Fruit fly (Drosophila melanogaster) whole organism, embryonic: ENCODE data around the gene snz.

Experiments used
- Awh ChIP-seq: fragments of 200-800 bp; sonication (Bioruptor generic); IDR thresholded peaks from 2 replicates; pipeline ENCODE4, ENCODE4 v1.3.6; 2022; ENCODE audit warnings: missing biosample characterization, missing genetic modification characterization
- B-H1 ChIP-seq: fragments of 200-800 bp; sonication (Bioruptor generic); IDR thresholded peaks from 3 replicates; pipeline ENCODE4 v1.3.6; 2022; ENCODE audit warnings: missing biosample characterization, missing genetic modification characterization
- BEAF-32 ChIP-seq: fragments of 200-800 bp; sonication (Bioruptor generic); optimal IDR thresholded peaks from 3 replicates; lab custom pipeline; 2017; ENCODE audit warnings: missing biosample characterization, missing genetic modification characterization, mild to moderate bottlenecking, moderate library complexity, missing genetic modification reagents
- Bdp1 ChIP-seq: fragments of 200-800 bp; sonication (Bioruptor generic); optimal IDR thresholded peaks from 3 replicates; lab custom pipeline; 2016; ENCODE audit warnings: missing biosample characterization, missing genetic modification characterization
- CG10543 ChIP-seq: fragments of 200-800 bp; sonication (Bioruptor generic); optimal IDR thresholded peaks from 3 replicates; lab custom pipeline; 2017; ENCODE audit warnings: missing biosample characterization, mild to moderate bottlenecking, missing genetic modification characterization, moderate library complexity
- CG10654 ChIP-seq: fragments of 200-800 bp; sonication (Bioruptor generic); optimal IDR thresholded peaks from 2 replicates; lab custom pipeline; 2016; ENCODE audit warnings: missing biosample characterization, missing genetic modification characterization
- CG12155 ChIP-seq: fragments of 200-800 bp; sonication (Bioruptor generic); optimal IDR thresholded peaks from 3 replicates; lab custom pipeline; 2016; ENCODE audit warnings: missing biosample characterization, missing genetic modification characterization
- CG12219 ChIP-seq: fragments of 200-800 bp; sonication (Bioruptor generic); optimal IDR thresholded peaks from 3 replicates; lab custom pipeline; 2018; ENCODE audit warnings: missing biosample characterization, mild to moderate bottlenecking, missing genetic modification characterization
- CG12391 ChIP-seq: fragments of 200-800 bp; sonication (Bioruptor generic); optimal IDR thresholded peaks from 3 replicates; lab custom pipeline; 2018; ENCODE audit warnings: missing biosample characterization, mild to moderate bottlenecking, missing genetic modification characterization, moderate library complexity
- CG13123 ChIP-seq: fragments of 200-800 bp; sonication (Bioruptor generic); optimal IDR thresholded peaks from 2 replicates; lab custom pipeline; 2016; ENCODE audit warnings: missing biosample characterization, missing genetic modification characterization
- CG14014 ChIP-seq: fragments of 200-800 bp; sonication (Bioruptor generic); IDR thresholded peaks from 2 replicates; pipeline ENCODE4 v1.3.6; 2022; ENCODE audit warnings: missing biosample characterization, missing genetic modification characterization
- CG16813 ChIP-seq: fragments of 200-800 bp; sonication (Bioruptor generic); IDR thresholded peaks from 3 replicates; pipeline ENCODE4 v1.3.6; 2022; ENCODE audit warnings: missing biosample characterization, missing genetic modification characterization; ENCODE audit not compliant: partially characterized antibody
- CG32767 ChIP-seq: fragments of 200-800 bp; sonication (Bioruptor generic); IDR thresholded peaks from 2 replicates; pipeline ENCODE4 v1.3.6; 2022; ENCODE audit warnings: missing biosample characterization, missing genetic modification characterization
- CG3281 ChIP-seq: fragments of 200-800 bp; sonication (Bioruptor generic); optimal IDR thresholded peaks from 3 replicates; lab custom pipeline; 2017; ENCODE audit warnings: missing biosample characterization, mild to moderate bottlenecking, missing genetic modification characterization
- CG33557 ChIP-seq: fragments of 200-800 bp; sonication (Bioruptor generic); optimal IDR thresholded peaks from 2 replicates; lab custom pipeline; 2019; ENCODE audit warnings: missing biosample characterization, mild to moderate bottlenecking, missing genetic modification characterization, moderate library complexity
- CG34224 ChIP-seq: fragments of 200-800 bp; sonication (Bioruptor generic); IDR thresholded peaks from 3 replicates; pipeline ENCODE4 v1.3.6; 2022; ENCODE audit warnings: missing biosample characterization, missing genetic modification characterization; ENCODE audit not compliant: partially characterized antibody
- CG5953 ChIP-seq: fragments of 200-800 bp; sonication (Bioruptor generic); IDR thresholded peaks from 2 replicates; pipeline ENCODE4 v1.3.6; 2022; ENCODE audit warnings: missing biosample characterization, missing genetic modification characterization
- CG6272 ChIP-seq: fragments of 200-800 bp; sonication (Bioruptor generic); IDR thresholded peaks from 2 replicates; pipeline ENCODE4 v1.3.6; 2022; ENCODE audit warnings: missing biosample characterization, missing genetic modification characterization
- CG6683 ChIP-seq: fragments of 200-800 bp; sonication (Bioruptor generic); optimal IDR thresholded peaks from 2 replicates; lab custom pipeline; 2017; ENCODE audit warnings: missing biosample characterization, mild to moderate bottlenecking, missing genetic modification characterization, missing genetic modification reagents
- CG6791 ChIP-seq: fragments of 200-800 bp; sonication (Bioruptor generic); IDR thresholded peaks from 3 replicates; pipeline ENCODE4 v1.3.6; 2022; ENCODE audit warnings: missing biosample characterization, missing genetic modification characterization; ENCODE audit not compliant: partially characterized antibody
- CG8281 ChIP-seq: fragments of 200-800 bp; sonication (Bioruptor generic); optimal IDR thresholded peaks from 2 replicates; lab custom pipeline; 2018; ENCODE audit warnings: missing biosample characterization, mild to moderate bottlenecking, missing genetic modification characterization, moderate library complexity
- D19B ChIP-seq: fragments of 200-800 bp; sonication (Bioruptor generic); optimal IDR thresholded peaks from 2 replicates; lab custom pipeline; 2017; ENCODE audit warnings: missing biosample characterization, mild to moderate bottlenecking, missing genetic modification characterization
- Dip2 ChIP-seq: fragments of 200-800 bp; sonication (Bioruptor generic); IDR thresholded peaks from 2 replicates; pipeline ENCODE4 v1.3.6; 2022; ENCODE audit warnings: missing biosample characterization, missing genetic modification characterization
- Dip3 ChIP-seq: fragments of 200-800 bp; sonication (Bioruptor generic); optimal IDR thresholded peaks from 3 replicates; lab custom pipeline; 2016; ENCODE audit warnings: missing biosample characterization, missing genetic modification characterization
- H15 ChIP-seq: fragments of 200-800 bp; sonication (Bioruptor generic); IDR thresholded peaks from 3 replicates; pipeline ENCODE4 v1.3.6; 2022; ENCODE audit warnings: missing biosample characterization, missing genetic modification characterization
- H2.0 ChIP-seq: fragments of 200-800 bp; sonication (Bioruptor generic); IDR thresholded peaks from 2 replicates; pipeline ENCODE4 v1.3.6; 2022; ENCODE audit warnings: missing biosample characterization, missing genetic modification characterization
- HLH4C ChIP-seq: fragments of 200-800 bp; sonication (Bioruptor generic); IDR thresholded peaks from 3 replicates; pipeline ENCODE4 v1.3.6; 2022; ENCODE audit warnings: missing biosample characterization, missing genetic modification characterization; ENCODE audit not compliant: partially characterized antibody
- Hand ChIP-seq: fragments of 200-800 bp; sonication (Bioruptor generic); optimal IDR thresholded peaks from 2 replicates; lab custom pipeline; 2017; ENCODE audit warnings: mild to moderate bottlenecking, missing biosample characterization, missing genetic modification reagents, missing genetic modification characterization
- Kr ChIP-seq: fragments of 200-800 bp; sonication (Bioruptor generic); optimal IDR thresholded peaks from 2 replicates; lab custom pipeline; 2017; ENCODE audit warnings: missing biosample characterization, mild to moderate bottlenecking, missing genetic modification characterization
- Lhr ChIP-seq: fragments of 200-800 bp; sonication (Bioruptor generic); optimal IDR thresholded peaks from 3 replicates; lab custom pipeline; 2017; ENCODE audit warnings: mild to moderate bottlenecking, missing biosample characterization, missing genetic modification reagents, missing genetic modification characterization
- Oaz ChIP-seq: fragments of 200-800 bp; sonication (Bioruptor generic); IDR thresholded peaks from 2 replicates; pipeline ENCODE4 v1.3.6; 2022; ENCODE audit warnings: missing biosample characterization, missing genetic modification characterization
- abd-A ChIP-seq: fragments of 200-800 bp; sonication (Bioruptor generic); optimal IDR thresholded peaks from 3 replicates; lab custom pipeline; 2019; ENCODE audit warnings: missing biosample characterization, mild to moderate bottlenecking, missing genetic modification characterization, moderate library complexity
- cg ChIP-seq: fragments of 200-800 bp; sonication (Bioruptor generic); optimal IDR thresholded peaks from 3 replicates; lab custom pipeline; 2019; ENCODE audit warnings: missing biosample characterization, mild to moderate bottlenecking, missing genetic modification characterization, moderate library complexity
- corto ChIP-seq: fragments of 200-800 bp; sonication (Bioruptor generic); optimal IDR thresholded peaks from 2 replicates; lab custom pipeline; 2016; ENCODE audit warnings: missing biosample characterization, mild to moderate bottlenecking, missing genetic modification characterization, moderate library complexity
- crol ChIP-seq: fragments of 200-800 bp; sonication (Bioruptor generic); IDR thresholded peaks from 2 replicates; pipeline ENCODE4 v1.3.6; 2022; ENCODE audit warnings: missing biosample characterization, missing genetic modification characterization
- disco-r ChIP-seq: fragments of 200-800 bp; sonication (Bioruptor generic); optimal IDR thresholded peaks from 2 replicates; lab custom pipeline; 2016; ENCODE audit warnings: missing biosample characterization, missing genetic modification characterization
- gfzf ChIP-seq: fragments of 200-800 bp; sonication (Bioruptor generic); optimal IDR thresholded peaks from 2 replicates; lab custom pipeline; 2016; ENCODE audit warnings: missing biosample characterization, mild to moderate bottlenecking, missing genetic modification characterization, moderate library complexity
- gsb ChIP-seq: fragments of 200-800 bp; sonication (Bioruptor generic); IDR thresholded peaks from 2 replicates; pipeline ENCODE4 v1.3.6; 2022; ENCODE audit warnings: missing biosample characterization, missing genetic modification characterization
- hth ChIP-seq: fragments of >200 bp; optimal IDR thresholded peaks from 2 replicates; lab custom pipeline; 2017; ENCODE audit warnings: inconsistent platforms
- nerfin-2 ChIP-seq: fragments of 200-800 bp; sonication (Bioruptor generic); IDR thresholded peaks from 2 replicates; pipeline ENCODE4 v1.3.6; 2022; ENCODE audit warnings: missing biosample characterization, missing genetic modification characterization; ENCODE audit not compliant: partially characterized antibody
- onecut ChIP-seq: fragments of 200-800 bp; sonication (Bioruptor generic); IDR thresholded peaks from 2 replicates; pipeline ENCODE4 v1.3.6; 2022; ENCODE audit warnings: missing biosample characterization, missing genetic modification characterization
- pum ChIP-seq: fragments of 200-800 bp; sonication (Bioruptor generic); optimal IDR thresholded peaks from 2 replicates; lab custom pipeline; 2016; ENCODE audit warnings: missing biosample characterization, missing genetic modification characterization
- salm ChIP-seq: fragments of 200-800 bp; sonication (Bioruptor generic); optimal IDR thresholded peaks from 2 replicates; lab custom pipeline; 2018; ENCODE audit warnings: missing biosample characterization, mild to moderate bottlenecking, missing genetic modification characterization
- sc ChIP-seq, 3 experiments: fragments of >200 bp in 2 of 3; fragments of 200-800 bp in 1 of 3; sonication (Bioruptor generic) in 1 of 3; optimal IDR thresholded peaks; 2 replicates in 2 of 3; 3 replicates in 1 of 3; lab custom pipeline; 2017; ENCODE audit warnings: mild to moderate bottlenecking in 1 of 3, missing biosample characterization in 1 of 3, missing genetic modification characterization in 1 of 3, missing genetic modification reagents in 1 of 3
- slou ChIP-seq: fragments of 200-800 bp; sonication (Bioruptor generic); optimal IDR thresholded peaks from 3 replicates; lab custom pipeline; 2016; ENCODE audit warnings: missing biosample characterization, missing genetic modification characterization
- slp2 ChIP-seq: fragments of 200-800 bp; sonication (Bioruptor generic); optimal IDR thresholded peaks from 2 replicates; lab custom pipeline; 2016; ENCODE audit warnings: missing biosample characterization, missing genetic modification characterization
- tup ChIP-seq: fragments of 200-800 bp; sonication (Bioruptor generic); optimal IDR thresholded peaks from 2 replicates; lab custom pipeline; 2016; ENCODE audit warnings: missing biosample characterization, mild to moderate bottlenecking, missing genetic modification characterization, moderate library complexity
- vfl ChIP-seq: fragments of 200-800 bp; sonication (Bioruptor generic); optimal IDR thresholded peaks from 2 replicates; lab custom pipeline; 2016; ENCODE audit warnings: missing biosample characterization, missing genetic modification characterization
- z ChIP-seq: fragments of 200-800 bp; sonication (Bioruptor generic); IDR thresholded peaks from 3 replicates; pipeline ENCODE4 v1.3.6; 2022; ENCODE audit warnings: missing biosample characterization, missing genetic modification characterization

snz gene

dm6 chrX:7888386-7889024, 23.4 kb upstream of the snz start, which contains the start of gene Acat1 (continued):
- no peak for TF ChIP-seq gfzf
- TF ChIP-seq CG14014 (GFP tag; lab: Robert Waterston, UW): peak; percentile 18; the same call in 1 of the 2 replicates
- no peak for TF ChIP-seq CG8281
- TF ChIP-seq Kr (GFP tag; lab: Kevin White, UChicago): no peak
- no peak for TF ChIP-seq CG6683
- TF ChIP-seq CG6272: no peak
- TF ChIP-seq H15 (GFP tag; lab: Robert Waterston, UW): no peak
- TF ChIP-seq HLH4C (GFP tag; lab: Robert Waterston, UW): 0 out of 3 replicates have a peak, but pooled peaks have one; percentile 42
- TF ChIP-seq Oaz (GFP tag; lab: Robert Waterston, UW): no peak
- no peak for TF ChIP-seq CG12219 (GFP tag; lab: Kevin White, UChicago)
- no peak for TF ChIP-seq onecut (GFP tag; lab: Robert Waterston, UW)
- no peak for TF ChIP-seq Bdp1 (GFP tag; lab: Kevin White, UChicago)
- TF ChIP-seq sc (optimal IDR thresholded peaks at IDR 0.05; lab: Kevin White, UChicago): no peak
- TF ChIP-seq sc (GFP tag; optimal IDR thresholded peaks at IDR 0.05; lab: Kevin White, UChicago): no peak
- no peak for TF ChIP-seq D19B
- peak; percentile 65 for TF ChIP-seq CG12155 (GFP tag; lab: Kevin White, UChicago)
- no peak for TF ChIP-seq abd-A (tag; lab: Kevin White, UChicago)
- no peak for TF ChIP-seq CG10543
- TF ChIP-seq corto (GFP tag; lab: Kevin White, UChicago): peak; percentile 49
- TF ChIP-seq pum (GFP tag; lab: Kevin White, UChicago): peak; percentile 27
- TF ChIP-seq disco-r (GFP tag; lab: Kevin White, UChicago): no peak
- no peak for TF ChIP-seq B-H1 (GFP tag; lab: Robert Waterston, UW)
- TF ChIP-seq crol (GFP tag; lab: Robert Waterston, UW): no peak
- no peak for TF ChIP-seq cg
- peak; percentile 27 for TF ChIP-seq Lhr (GFP tag; lab: Kevin White, UChicago)
- peak; percentile 57 for TF ChIP-seq BEAF-32 (GFP tag; lab: Kevin White, UChicago)
- no peak for TF ChIP-seq CG32767 (GFP tag; lab: Robert Waterston, UW)
- TF ChIP-seq hth (lab: Kevin White, UChicago): no peak
- TF ChIP-seq gsb (GFP tag; lab: Robert Waterston, UW): no peak
- no peak for TF ChIP-seq CG3281 (GFP tag; lab: Kevin White, UChicago)
- no peak for TF ChIP-seq CG13123 (GFP tag; lab: Kevin White, UChicago)
- no peak for TF ChIP-seq Hand
- TF ChIP-seq slp2 (GFP tag; lab: Kevin White, UChicago): no peak
- TF ChIP-seq slou (GFP tag; lab: Kevin White, UChicago): no peak
- TF ChIP-seq CG5953 (GFP tag; lab: Robert Waterston, UW): 0 out of 2 replicates have a peak, but pooled peaks have one; percentile 40
- no peak for TF ChIP-seq Dip2
- TF ChIP-seq CG12391 (tag; lab: Kevin White, UChicago): peak; percentile 75
- TF ChIP-seq salm (tag; lab: Kevin White, UChicago): no peak
- TF ChIP-seq CG10654 (GFP tag; lab: Kevin White, UChicago): peak; percentile 48
- TF ChIP-seq Awh (GFP tag; lab: Robert Waterston, UW): peak; percentile 47; the same call in 1 of the 2 replicates
- no peak for TF ChIP-seq z (GFP tag; lab: Robert Waterston, UW)
- peak; percentile 38; the same call in 1 of the 2 replicates for TF ChIP-seq nerfin-2 (GFP tag; lab: Robert Waterston, UW)
- TF ChIP-seq Dip3 (GFP tag; lab: Kevin White, UChicago): peak; percentile 71
- peak; percentile 26; the same call in 1 of the 2 replicates for TF ChIP-seq H2.0 (GFP tag; lab: Robert Waterston, UW)
- peak; percentile 58; the same call in 2 of the 3 replicates for TF ChIP-seq CG34224 (GFP tag; lab: Robert Waterston, UW)
- no peak for TF ChIP-seq tup
- peak; percentile 61 for TF ChIP-seq CG6791 (GFP tag; lab: Robert Waterston, UW)
- no peak for TF ChIP-seq CG33557 (GFP tag; lab: Kevin White, UChicago)
- no peak for TF ChIP-seq vfl (GFP tag; lab: Kevin White, UChicago)
- TF ChIP-seq CG16813 (GFP tag; lab: Robert Waterston, UW): no peak
